Worm (Caenorhabditis elegans): ENCODE measurements around the gene srx-62.

srx-62 gene

ce11 chrV:3979819-3980218 is 15.9 kb downstream of the srx-62 start, which contains the start of gene nlp-31 (continued):
- TF ChIP-seq lin-39 (tag; optimal IDR thresholded peaks at IDR 0.05): no peak

ce11 chrV:3979053-3979452 is 16.7 kb downstream of the srx-62 start, which contains the start of gene nlp-34:
TSS of gene nlp-34 (minus strand) at chrV:3979134.
- TF ChIP-seq ama-1 (optimal IDR thresholded peaks at IDR 0.05): no peak

- TF ChIP-seq daf-19 (GFP tag; conservative IDR thresholded peaks at IDR 0.05): no peak
- no peak for TF ChIP-seq fkh-10 (GFP tag; optimal IDR thresholded peaks at IDR 0.05)
- TF ChIP-seq unc-130 (GFP tag; optimal IDR thresholded peaks at IDR 0.05): no peak
Measured at ce11 chrV:3976964-3977363, 18.8 kb downstream of the srx-62 start, which contains the start of gene str-83. TSS of gene str-83 (plus strand) at chrV:3977264.

- TF ChIP-seq pqm-1 (tag; optimal IDR thresholded peaks at IDR 0.05) (no peak), lim-7 (GFP tag; IDR thresholded peaks at IDR 0.05) (no peak), nhr-237 (tag; optimal IDR thresholded peaks at IDR 0.05) (no peak), lin-15B (tag; optimal IDR thresholded peaks at IDR 0.05) (no peak)
Measured at ce11 chrV:3974361-3974760, 21.4 kb downstream of the srx-62 start, which contains the start of gene str-82. TSS of gene str-82 (plus strand) at chrV:3974661.

- TF ChIP-seq unc-62 (GFP tag; optimal IDR thresholded peaks at IDR 0.05 in 1 of 2): peak in 1 of 2 experiments; percentile 43
- TF ChIP-seq unc-62 (tag; optimal IDR thresholded peaks at IDR 0.05): no peak
- no peak for TF ChIP-seq tra-1 (GFP tag; IDR thresholded peaks at IDR 0.05)
- TF ChIP-seq nhr-77 (tag; optimal IDR thresholded peaks at IDR 0.05): peak; percentile 73
- TF ChIP-seq nhr-28 (tag; optimal IDR thresholded peaks at IDR 0.05): peak; percentile 73
- no peak for TF ChIP-seq daf-16 (GFP tag; optimal IDR thresholded peaks at IDR 0.05)
- peak; percentile 13 for TF ChIP-seq daf-16 (tag; optimal IDR thresholded peaks at IDR 0.05)
Measured at ce11 chrV:3972846-3973245, 22.9 kb downstream of the srx-62 start, which contains the start of gene cyp-34A10. TSS of gene cyp-34A10 (minus strand) at chrV:3972991.

ce11 chrV:3970410-3970809 is 25.3 kb downstream of the srx-62 start, which contains the start of gene cyp-34A9:
TSS of gene cyp-34A9 (minus strand) at chrV:3970540.
- TF ChIP-seq arid-1 (GFP tag; conservative IDR thresholded peaks at IDR 0.05) (no peak), nhr-10 (tag; optimal IDR thresholded peaks at IDR 0.05) (no peak), lsy-2 (tag; optimal IDR thresholded peaks at IDR 0.05) (no peak), egl-43 (GFP tag; IDR thresholded peaks at IDR 0.05) (no peak), ZK337.2 (GFP tag; IDR thresholded peaks at IDR 0.05) (no peak), nhr-111 (GFP tag; optimal IDR thresholded peaks at IDR 0.05) (no peak), F10B5.3 (tag; optimal IDR thresholded peaks at IDR 0.05) (no peak), mes-2 (tag; optimal IDR thresholded peaks at IDR 0.05; ENCODE audit: poor library complexity, severe bottlenecking) (no peak), lin-1 (GFP tag; IDR thresholded peaks at IDR 0.05) (no peak), zip-2 (tag; optimal IDR thresholded peaks at IDR 0.05) (no peak), F37D6.2 (tag; optimal IDR thresholded peaks at IDR 0.05) (no peak), snpc-4 (tag; optimal IDR thresholded peaks at IDR 0.05) (no peak), F44E2.7 (GFP tag; IDR thresholded peaks at IDR 0.05) (no peak), daf-8 (GFP tag; IDR thresholded peaks at IDR 0.05) (no peak), hlh-11 (tag; optimal IDR thresholded peaks at IDR 0.05) (peak; percentile 56), mxl-3 (GFP tag; optimal IDR thresholded peaks at IDR 0.05) (no peak), dpl-1 (GFP tag; optimal IDR thresholded peaks at IDR 0.05) (no peak), dmd-6 (GFP tag; IDR thresholded peaks at IDR 0.05) (peak; percentile 84), daf-16 (GFP tag; optimal IDR thresholded peaks at IDR 0.05) (no peak), daf-16 (tag; optimal IDR thresholded peaks at IDR 0.05) (peak; percentile 88), ces-1 (GFP tag; optimal IDR thresholded peaks at IDR 0.05) (no peak), ceh-62 (tag; optimal IDR thresholded peaks at IDR 0.05) (no peak), vab-7 (GFP tag; IDR thresholded peaks at IDR 0.05) (no peak), lim-7 (GFP tag; IDR thresholded peaks at IDR 0.05) (no peak), unc-130 (GFP tag; optimal IDR thresholded peaks at IDR 0.05) (no peak), mxl-2 (GFP tag; conservative IDR thresholded peaks at IDR 0.05) (no peak), nhr-102 (tag; optimal IDR thresholded peaks at IDR 0.05) (peak; percentile 53), nhr-6 (tag; optimal IDR thresholded peaks at IDR 0.05) (no peak), gei-8 (GFP tag; optimal IDR thresholded peaks at IDR 0.05) (no peak), ctbp-1 (GFP tag; IDR thresholded peaks at IDR 0.05) (no peak), nhr-77 (tag; optimal IDR thresholded peaks at IDR 0.05) (peak; percentile 99), nhr-237 (tag; optimal IDR thresholded peaks at IDR 0.05) (no peak), nhr-42 (GFP tag; IDR thresholded peaks at IDR 0.05) (0 out of 2 replicates have a peak, but pooled peaks have one; percentile 21)
